Worm (Caenorhabditis elegans) whole organism, young adult: Measurements from ENCODE around the gene C18H9.5.

ENCODE experiments used
- attf-6 ChIP-seq: fragments of 200-800 bp; sonication (Bioruptor generic); IDR thresholded peaks from 2 replicates; pipeline ENCODE4 v1.3.6; 2022; ENCODE audit warnings: missing genetic modification reagents, missing genetic modification characterization, missing compliant biosample characterization
- hmg-1.2 ChIP-seq: fragments of 200-800 bp; sonication (Bioruptor generic); IDR thresholded peaks from 2 replicates; pipeline ENCODE4 v1.3.6; 2022; ENCODE audit warnings: missing genetic modification reagents, missing genetic modification characterization, missing compliant biosample characterization

Gene C18H9.5

DNA sequence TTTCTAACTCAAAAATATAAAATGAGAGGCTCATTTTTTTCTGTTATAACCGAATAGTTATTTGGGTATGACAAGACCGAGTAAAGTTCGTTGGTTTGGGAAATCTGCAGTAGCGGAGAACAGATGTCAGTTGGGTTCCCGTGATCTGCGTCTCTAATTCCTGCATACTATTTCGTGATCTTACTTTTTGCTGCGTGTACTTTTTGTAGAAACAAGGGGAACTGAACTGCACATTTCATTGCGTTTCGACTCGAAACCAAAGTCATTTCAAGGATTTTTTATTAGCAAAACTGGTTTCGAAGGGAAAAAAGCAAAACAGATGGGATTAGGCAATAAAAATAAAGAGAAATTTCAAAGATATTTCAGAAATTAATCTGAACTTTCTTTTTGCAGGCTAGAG, 48.5 kb downstream of the C18H9.5 start:
- peak; percentile 68; the same call in 1 of the 2 replicates for TF ChIP-seq hmg-1.2 (GFP tag; lab: Robert Waterston, UW)
- no peak for TF ChIP-seq attf-6 (GFP tag; lab: Robert Waterston, UW)
